Worm (Caenorhabditis elegans) whole organism, L4/young adult: ENCODE data around the gene E02C12.8.

ENCODE experiments used
- W03F9.2 ChIP-seq: fragments of 150-350 bp; optimal IDR thresholded peaks from 2 replicates; lab custom pipeline; 2014; ENCODE audit warnings: missing biosample characterization, missing genetic modification characterization
- dao-5 ChIP-seq: sonication (generic microtip); optimal IDR thresholded peaks from 2 replicates; lab custom pipeline; 2016; ENCODE audit warnings: missing genotype, missing genetic modification characterization, moderate library complexity, missing compliant biosample characterization
- him-1 ChIP-seq: sonication (generic microtip); optimal IDR thresholded peaks from 2 replicates; lab custom pipeline; 2016; ENCODE audit warnings: missing genotype, missing genetic modification reagents, missing genetic modification characterization, missing compliant biosample characterization

The E02C12.8 gene

ce11 chrV:9342965-9343628, 30.3 kb downstream of the E02C12.8 start:
- no peak for TF ChIP-seq dao-5 (tag; lab: Kevin White, UChicago)
- no peak for TF ChIP-seq W03F9.2 (tag; lab: Kevin White, UChicago)

- TF ChIP-seq W03F9.2 (tag; lab: Kevin White, UChicago) (no peak), dao-5 (tag; lab: Kevin White, UChicago) (no peak), him-1 (tag; lab: Kevin White, UChicago) (no peak)
Measured at ce11 chrV:9340318-9340717, 33.1 kb downstream of the E02C12.8 start.

- TF ChIP-seq W03F9.2 (tag; lab: Kevin White, UChicago), result no peak
- TF ChIP-seq him-1 (tag; lab: Kevin White, UChicago), result no peak
- TF ChIP-seq dao-5 (tag; lab: Kevin White, UChicago), result no peak
Measured at ce11 chrV:9338452-9338851, 35.0 kb downstream of the E02C12.8 start.

ce11 chrV:9336462-9336861, 37.0 kb downstream of the E02C12.8 start, which contains the start of gene coq-6:
coq-6 (plus strand) TSS chrV:9336762.
- TF ChIP-seq W03F9.2 (tag; lab: Kevin White, UChicago) (no peak), him-1 (tag; lab: Kevin White, UChicago) (no peak), dao-5 (tag; lab: Kevin White, UChicago) (no peak)

ce11 chrV:9334216-9334615, 39.2 kb downstream of the E02C12.8 start, which contains the start of gene ucp-4:
ucp-4 (plus strand) TSS chrV:9334298.
- TF ChIP-seq dao-5 (tag; lab: Kevin White, UChicago) (no peak), W03F9.2 (tag; lab: Kevin White, UChicago) (peak; percentile 29)

ce11 chrV:9333316-9334048, 39.9 kb downstream of the E02C12.8 start, which contains the start of gene acl-14:
acl-14 (minus strand) TSS chrV:9333631.
- TF ChIP-seq him-1 (tag; lab: Kevin White, UChicago), result no peak
- TF ChIP-seq W03F9.2 (tag; lab: Kevin White, UChicago), result no peak
- TF ChIP-seq dao-5 (tag; lab: Kevin White, UChicago), result no peak

- no peak for TF ChIP-seq W03F9.2 (tag; lab: Kevin White, UChicago)
- TF ChIP-seq dao-5 (tag; lab: Kevin White, UChicago), result no peak
- no peak for TF ChIP-seq him-1 (tag; lab: Kevin White, UChicago)
Measured at ce11 chrV:9332611-9333315, 40.6 kb downstream of the E02C12.8 start.

- TF ChIP-seq W03F9.2 (tag; lab: Kevin White, UChicago), result no peak
- no peak for TF ChIP-seq dao-5 (tag; lab: Kevin White, UChicago)
- no peak for TF ChIP-seq him-1 (tag; lab: Kevin White, UChicago)
Measured at ce11 chrV:9329245-9329979, 44.0 kb downstream of the E02C12.8 start.

ce11 chrV:9328670-9329069, 44.7 kb downstream of the E02C12.8 start, which contains the start of gene K07B1.4:
K07B1.4 (plus strand) TSS chrV:9328970.
- TF ChIP-seq W03F9.2 (tag; lab: Kevin White, UChicago) (no peak), dao-5 (tag; lab: Kevin White, UChicago) (no peak), him-1 (tag; lab: Kevin White, UChicago) (no peak)

- no peak for TF ChIP-seq him-1 (tag; lab: Kevin White, UChicago)
- no peak for TF ChIP-seq W03F9.2 (tag; lab: Kevin White, UChicago)
- no peak for TF ChIP-seq dao-5 (tag; lab: Kevin White, UChicago)
Measured at ce11 chrV:9327691-9328090, 45.7 kb downstream of the E02C12.8 start.

- TF ChIP-seq dao-5 (tag; lab: Kevin White, UChicago) (peak; percentile 20), him-1 (tag; lab: Kevin White, UChicago) (no peak)
Measured at ce11 chrV:9326903-9327302, 46.5 kb downstream of the E02C12.8 start.

ce11 chrV:9324167-9324566, 49.2 kb downstream of the E02C12.8 start:
- TF ChIP-seq W03F9.2 (tag; lab: Kevin White, UChicago) (no peak), dao-5 (tag; lab: Kevin White, UChicago) (no peak), him-1 (tag; lab: Kevin White, UChicago) (no peak)
